4 fruit fly cellular contexts compared by ENCODE assay signal in genomic region chrX:1099643-1100042, dm6.
TF ChIP-seq lines count a peak whose summit lies in the region.

No protein-coding gene starts in this region.

- no peak for TF ChIP-seq CTCF in whole organism, embryonic (GFP tag; optimal IDR thresholded peaks at IDR 0.05; lab: Kevin White, UChicago)

TF ChIP-seq in whole organism, embryonic, 481 proteins besides CTCF, POLR2A, EP300 and RAD21 (continues in another document):
- no peak for TF ChIP-seq gce (GFP tag; IDR thresholded peaks at IDR 0.05; lab: Robert Waterston, UW)
- TF ChIP-seq CG1233 (GFP tag; optimal IDR thresholded peaks at IDR 0.05; lab: Kevin White, UChicago) = no peak
- peak; percentile 22; the same call in 1 of the 2 replicates for TF ChIP-seq crol (GFP tag; IDR thresholded peaks at IDR 0.05; lab: Robert Waterston, UW)
- TF ChIP-seq Xrp1 (GFP tag; IDR thresholded peaks at IDR 0.05; lab: Robert Waterston, UW) = no peak
- TF ChIP-seq pho (GFP tag; optimal IDR thresholded peaks at IDR 0.05; lab: Kevin White, UChicago) = no peak
- no peak for TF ChIP-seq CG3847 (GFP tag; IDR thresholded peaks at IDR 0.05; lab: Robert Waterston, UW)
- TF ChIP-seq CG4617 (GFP tag; optimal IDR thresholded peaks at IDR 0.05; lab: Kevin White, UChicago; ENCODE audit: borderline replicate concordance) = no peak
- TF ChIP-seq so (GFP tag; IDR thresholded peaks at IDR 0.05; lab: Robert Waterston, UW) = no peak
- TF ChIP-seq CG15269 (tag; optimal IDR thresholded peaks at IDR 0.05; lab: Kevin White, UChicago) = peak; percentile 20
- TF ChIP-seq scrt (GFP tag; optimal IDR thresholded peaks at IDR 0.05; lab: Kevin White, UChicago) = no peak
- TF ChIP-seq B-H1 (GFP tag; IDR thresholded peaks at IDR 0.05; lab: Robert Waterston, UW) = no peak
- no peak for TF ChIP-seq CG10959 (GFP tag; IDR thresholded peaks at IDR 0.05; lab: Robert Waterston, UW)
- no peak for TF ChIP-seq yki (optimal IDR thresholded peaks at IDR 0.05; lab: Kevin White, UChicago)
- no peak for TF ChIP-seq CG12942 (GFP tag; optimal IDR thresholded peaks at IDR 0.05; lab: Kevin White, UChicago)
- no peak for TF ChIP-seq seq (GFP tag; IDR thresholded peaks at IDR 0.05; lab: Robert Waterston, UW)
- no peak for TF ChIP-seq CG4282 (GFP tag; optimal IDR thresholded peaks at IDR 0.05; lab: Kevin White, UChicago)
- no peak for TF ChIP-seq C15 (GFP tag; IDR thresholded peaks at IDR 0.05; lab: Robert Waterston, UW)
- no peak for TF ChIP-seq nmo (GFP tag; optimal IDR thresholded peaks at IDR 0.05; lab: Kevin White, UChicago)
- no peak for TF ChIP-seq Nf-YB (GFP tag; optimal IDR thresholded peaks at IDR 0.05; lab: Kevin White, UChicago)
- no peak for TF ChIP-seq CG9876 (GFP tag; optimal IDR thresholded peaks at IDR 0.05; lab: Kevin White, UChicago)
- no peak for TF ChIP-seq ham (GFP tag; IDR thresholded peaks at IDR 0.05; lab: Robert Waterston, UW)
- no peak for TF ChIP-seq abd-A (tag; optimal IDR thresholded peaks at IDR 0.05; lab: Kevin White, UChicago)
- no peak for TF ChIP-seq Hand (GFP tag; optimal IDR thresholded peaks at IDR 0.05; lab: Kevin White, UChicago)
- peak; percentile 23 for TF ChIP-seq sens (GFP tag; lab: Kevin White, UChicago)

TF ChIP-seq in whole organism, prepupa, 60 proteins besides CTCF, POLR2A, EP300 and RAD21:
- TF ChIP-seq CG3919 (GFP tag; optimal IDR thresholded peaks at IDR 0.05; lab: Kevin White, UChicago) (peak; percentile 10), CG11902 (GFP tag; optimal IDR thresholded peaks at IDR 0.05; lab: Kevin White, UChicago) (peak; percentile 11), topi (GFP tag; optimal IDR thresholded peaks at IDR 0.05; lab: Kevin White, UChicago) (peak; percentile 14), ss (GFP tag; optimal IDR thresholded peaks at IDR 0.05; lab: Kevin White, UChicago) (peak in 1 of 2 experiments; percentile 25), Eip78C (GFP tag; lab: Kevin White, UChicago) (peak; percentile 53), CG34406 (GFP tag; optimal IDR thresholded peaks at IDR 0.05; lab: Kevin White, UChicago) (no peak), CG8319 (GFP tag; optimal IDR thresholded peaks at IDR 0.05; lab: Kevin White, UChicago) (no peak), Eip75B (GFP tag; optimal IDR thresholded peaks at IDR 0.05; lab: Kevin White, UChicago) (peak; percentile 0)

TF ChIP-seq in whole organism, pupa, 21 proteins besides CTCF, POLR2A, EP300 and RAD21:
- TF ChIP-seq CG4496 (GFP tag; IDR thresholded peaks at IDR 0.05; lab: Robert Waterston, UW) = no peak; the same call in 2 of the 3 replicates
- TF ChIP-seq D1 (tag; optimal IDR thresholded peaks at IDR 0.05; lab: Kevin White, UChicago) = no peak
- TF ChIP-seq Snoo (tag; optimal IDR thresholded peaks at IDR 0.05; lab: Kevin White, UChicago) = no peak
- no peak for TF ChIP-seq Pif1B (GFP tag; optimal IDR thresholded peaks at IDR 0.05; lab: Kevin White, UChicago)
- no peak for TF ChIP-seq CG12605 (GFP tag; IDR thresholded peaks at IDR 0.05; lab: Robert Waterston, UW)
- peak; percentile 8 for TF ChIP-seq CG8159 (tag; optimal IDR thresholded peaks at IDR 0.05; lab: Kevin White, UChicago)
- TF ChIP-seq CG17806 (tag; optimal IDR thresholded peaks at IDR 0.05; lab: Kevin White, UChicago) = no peak
- no peak for TF ChIP-seq CG8301 (tag; optimal IDR thresholded peaks at IDR 0.05; lab: Kevin White, UChicago)

TF ChIP-seq in whole organism, wandering third instar larva, 38 proteins besides CTCF, POLR2A, EP300 and RAD21:
- no peak for TF ChIP-seq h (GFP tag; optimal IDR thresholded peaks at IDR 0.05; lab: Kevin White, UChicago)
- TF ChIP-seq fru (GFP tag; optimal IDR thresholded peaks at IDR 0.05; lab: Kevin White, UChicago) = peak; percentile 12
- TF ChIP-seq foxo (GFP tag; optimal IDR thresholded peaks at IDR 0.05; lab: Kevin White, UChicago) = peak in 1 of 2 experiments; percentile 30
